Worm (Caenorhabditis elegans): ENCODE measurements around the gene K10H10.13.

- TF ChIP-seq ztf-1 (GFP tag; conservative IDR thresholded peaks at IDR 0.05) (no peak), egl-27 (tag; optimal IDR thresholded peaks at IDR 0.05) (no peak), fos-1 (tag; optimal IDR thresholded peaks at IDR 0.05) (no peak), R02D3.7 (tag; optimal IDR thresholded peaks at IDR 0.05) (no peak), aly-2 (tag; optimal IDR thresholded peaks at IDR 0.05) (no peak)
These were observed 12.6 kb upstream of the K10H10.13 start, which contains the start of gene pot-2 for ce11 chrII:14523645-14524223.

All from whole organism, L2 larva.